Comparison of ENCODE assay signal across 4 fruit fly cellular contexts in the genomic region with DNA sequence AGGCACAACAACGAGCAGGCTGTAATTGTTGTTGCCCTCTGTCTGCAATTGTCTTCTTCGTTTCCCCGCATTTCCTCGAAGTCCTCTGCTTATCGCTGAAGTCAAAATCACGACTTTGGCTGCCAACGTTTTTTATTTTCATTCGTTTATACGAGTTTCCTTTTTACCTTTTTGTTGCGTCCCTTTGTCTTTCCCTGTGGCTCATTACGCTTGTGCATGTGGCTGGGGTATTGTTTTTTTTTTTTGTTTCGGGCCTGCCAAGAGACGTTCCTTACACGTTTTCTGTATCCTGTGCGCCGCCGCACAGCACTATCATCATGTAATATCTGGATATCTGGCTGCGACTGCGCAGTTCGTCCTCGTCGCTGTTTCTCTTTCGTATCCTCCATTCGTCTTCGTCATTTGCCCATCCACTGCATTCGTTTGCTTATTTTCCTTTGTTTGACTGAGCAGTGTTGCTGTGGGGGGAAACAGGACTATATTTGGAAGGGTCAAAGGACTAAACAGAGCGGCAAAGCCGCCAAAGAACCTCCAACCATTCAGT.
A peak's percentile ranks its signal among the peaks of the same experiment; 100 is the strongest.
TF ChIP-seq lines count a peak whose summit lies in the region.

No protein-coding gene starts in this region.

- TF ChIP-seq CTCF in whole organism, embryonic (GFP tag; optimal IDR thresholded peaks at IDR 0.05; lab: Kevin White, UChicago): no peak

TF ChIP-seq in whole organism, embryonic, 481 proteins besides CTCF, POLR2A, EP300 and RAD21:
- TF ChIP-seq nom (GFP tag; optimal IDR thresholded peaks at IDR 0.05; lab: Kevin White, UChicago): peak; percentile 81
- TF ChIP-seq D (optimal IDR thresholded peaks at IDR 0.05; lab: Kevin White, UChicago): peak; percentile 40
- no peak for TF ChIP-seq D (GFP tag; optimal IDR thresholded peaks at IDR 0.05; lab: Kevin White, UChicago)
- TF ChIP-seq CG13123 (GFP tag; optimal IDR thresholded peaks at IDR 0.05; lab: Kevin White, UChicago): no peak
- no peak for TF ChIP-seq CG9876 (GFP tag; optimal IDR thresholded peaks at IDR 0.05; lab: Kevin White, UChicago)
- TF ChIP-seq Dp (GFP tag; optimal IDR thresholded peaks at IDR 0.05; lab: Kevin White, UChicago): no peak
- peak; percentile 6 for TF ChIP-seq ewg (GFP tag; optimal IDR thresholded peaks at IDR 0.05; lab: Kevin White, UChicago)
- peak; percentile 2 for TF ChIP-seq pros (GFP tag; optimal IDR thresholded peaks at IDR 0.05; lab: Kevin White, UChicago)
- no peak for TF ChIP-seq CG1792 (GFP tag; optimal IDR thresholded peaks at IDR 0.05; lab: Kevin White, UChicago)
- TF ChIP-seq sens (GFP tag; lab: Kevin White, UChicago): peak; percentile 3
- no peak for TF ChIP-seq HLH3B (GFP tag; IDR thresholded peaks at IDR 0.05; lab: Robert Waterston, UW)
- TF ChIP-seq CG4360 (GFP tag; IDR thresholded peaks at IDR 0.05; lab: Robert Waterston, UW): peak; percentile 17; the same call in 1 of the 2 replicates
- TF ChIP-seq grn (GFP tag; optimal IDR thresholded peaks at IDR 0.05; lab: Kevin White, UChicago): peak; percentile 26
- no peak for TF ChIP-seq CG17829 (tag; optimal IDR thresholded peaks at IDR 0.05; lab: Kevin White, UChicago)
- TF ChIP-seq CG15479 (GFP tag; optimal IDR thresholded peaks at IDR 0.05; lab: Kevin White, UChicago): peak; percentile 26

TF ChIP-seq in whole organism, prepupa, 60 proteins besides CTCF, POLR2A, EP300 and RAD21 (continues in another document):
- TF ChIP-seq CG34406 (GFP tag; optimal IDR thresholded peaks at IDR 0.05; lab: Kevin White, UChicago) (no peak), CG11902 (GFP tag; optimal IDR thresholded peaks at IDR 0.05; lab: Kevin White, UChicago) (no peak), Hr39 (GFP tag; optimal IDR thresholded peaks at IDR 0.05; lab: Kevin White, UChicago) (no peak), CG6163 (GFP tag; IDR thresholded peaks at IDR 0.05; lab: Robert Waterston, UW) (0 out of 3 replicates have a peak, but pooled peaks have one; percentile 16), Met (GFP tag; optimal IDR thresholded peaks at IDR 0.05; lab: Kevin White, UChicago) (no peak), fd85E (GFP tag; optimal IDR thresholded peaks at IDR 0.05; lab: Kevin White, UChicago) (no peak), net (GFP tag; optimal IDR thresholded peaks at IDR 0.05; lab: Kevin White, UChicago) (no peak), achi (GFP tag; optimal IDR thresholded peaks at IDR 0.05; lab: Kevin White, UChicago) (no peak), CG6792 (GFP tag; optimal IDR thresholded peaks at IDR 0.05; lab: Kevin White, UChicago) (no peak), Lpt (GFP tag; optimal IDR thresholded peaks at IDR 0.05; lab: Kevin White, UChicago) (no peak), Ets96B (tag; optimal IDR thresholded peaks at IDR 0.05; lab: Kevin White, UChicago) (no peak), eg (GFP tag; IDR thresholded peaks at IDR 0.05; lab: Robert Waterston, UW) (no peak), CG16779 (tag; optimal IDR thresholded peaks at IDR 0.05; lab: Kevin White, UChicago) (no peak), Blimp-1 (GFP tag; optimal IDR thresholded peaks at IDR 0.05; lab: Kevin White, UChicago) (no peak), CG32006 (GFP tag; optimal IDR thresholded peaks at IDR 0.05; lab: Kevin White, UChicago) (no peak), fkh (GFP tag; optimal IDR thresholded peaks at IDR 0.05; lab: Kevin White, UChicago) (no peak), CG8319 (GFP tag; optimal IDR thresholded peaks at IDR 0.05; lab: Kevin White, UChicago) (no peak), OdsH (GFP tag; optimal IDR thresholded peaks at IDR 0.05; lab: Kevin White, UChicago) (no peak), CG9139 (GFP tag; optimal IDR thresholded peaks at IDR 0.05; lab: Kevin White, UChicago) (peak; percentile 59), ss (GFP tag; optimal IDR thresholded peaks at IDR 0.05; lab: Kevin White, UChicago) (peak; percentile 77 to 81), CG8119 (GFP tag; IDR thresholded peaks at IDR 0.05; lab: Robert Waterston, UW) (no peak), CG15336 (GFP tag; IDR thresholded peaks at IDR 0.05; lab: Robert Waterston, UW) (no peak), Hr4 (GFP tag; optimal IDR thresholded peaks at IDR 0.05; lab: Kevin White, UChicago) (no peak), salr (GFP tag; optimal IDR thresholded peaks at IDR 0.05; lab: Kevin White, UChicago) (no peak), cyc (GFP tag; optimal IDR thresholded peaks at IDR 0.05; lab: Kevin White, UChicago) (no peak)

TF ChIP-seq in whole organism, pupa, 21 proteins besides CTCF, POLR2A, EP300 and RAD21:
- no peak for TF ChIP-seq Snoo (tag; optimal IDR thresholded peaks at IDR 0.05; lab: Kevin White, UChicago)
- peak; percentile 71 for TF ChIP-seq CG13204 (GFP tag; optimal IDR thresholded peaks at IDR 0.05; lab: Kevin White, UChicago)
- TF ChIP-seq CG32121 (GFP tag; IDR thresholded peaks at IDR 0.05; lab: Robert Waterston, UW): no peak
- peak; percentile 7 for TF ChIP-seq CG34367 (tag; optimal IDR thresholded peaks at IDR 0.05; lab: Kevin White, UChicago)
- no peak for TF ChIP-seq Pif1A (GFP tag; optimal IDR thresholded peaks at IDR 0.05; lab: Kevin White, UChicago)
- TF ChIP-seq D1 (tag; optimal IDR thresholded peaks at IDR 0.05; lab: Kevin White, UChicago): no peak
- peak; percentile 50 for TF ChIP-seq EcR (GFP tag; optimal IDR thresholded peaks at IDR 0.05; lab: Kevin White, UChicago)
- TF ChIP-seq Pif1B (GFP tag; optimal IDR thresholded peaks at IDR 0.05; lab: Kevin White, UChicago): no peak
- no peak for TF ChIP-seq fd96Ca (GFP tag; IDR thresholded peaks at IDR 0.05; lab: Robert Waterston, UW)
- TF ChIP-seq CG8301 (tag; optimal IDR thresholded peaks at IDR 0.05; lab: Kevin White, UChicago): no peak
- TF ChIP-seq CG17806 (tag; optimal IDR thresholded peaks at IDR 0.05; lab: Kevin White, UChicago): peak; percentile 19
- no peak for TF ChIP-seq Ets98B (GFP tag; IDR thresholded peaks at IDR 0.05; lab: Robert Waterston, UW)
- peak; percentile 48 for TF ChIP-seq gl (tag; optimal IDR thresholded peaks at IDR 0.05; lab: Kevin White, UChicago)
- TF ChIP-seq CG9948 (tag; optimal IDR thresholded peaks at IDR 0.05; lab: Kevin White, UChicago): no peak
- peak; percentile 14 for TF ChIP-seq CG15710 (tag; optimal IDR thresholded peaks at IDR 0.05; lab: Kevin White, UChicago)
- peak; percentile 10 for TF ChIP-seq CG8159 (tag; optimal IDR thresholded peaks at IDR 0.05; lab: Kevin White, UChicago)
- TF ChIP-seq CG14655 (GFP tag; optimal IDR thresholded peaks at IDR 0.05; lab: Kevin White, UChicago): no peak
- TF ChIP-seq CG4496 (GFP tag; IDR thresholded peaks at IDR 0.05; lab: Robert Waterston, UW): no peak
- no peak for TF ChIP-seq CG10348 (GFP tag; IDR thresholded peaks at IDR 0.05; lab: Robert Waterston, UW)
- no peak for TF ChIP-seq CG12605 (GFP tag; IDR thresholded peaks at IDR 0.05; lab: Robert Waterston, UW)
- no peak for TF ChIP-seq rn (GFP tag; IDR thresholded peaks at IDR 0.05; lab: Robert Waterston, UW)
TF ChIP-seq in whole organism, pupa: peak in this region for 7.

TF ChIP-seq in whole organism, wandering third instar larva, 38 proteins besides CTCF, POLR2A, EP300 and RAD21:
- TF ChIP-seq psq (GFP tag; optimal IDR thresholded peaks at IDR 0.05; lab: Kevin White, UChicago) (peak; percentile 73), lola (GFP tag; optimal IDR thresholded peaks at IDR 0.05; lab: Kevin White, UChicago) (no peak)
